Worm (Caenorhabditis elegans) whole organism, early embryonic: ENCODE results near the gene snb-6.

ENCODE experiments used
- B0310.2 ChIP-seq: sonication (generic microtip); optimal IDR thresholded peaks from 2 replicates; lab custom pipeline; 2016; ENCODE audit warnings: mild to moderate bottlenecking, missing genetic modification characterization, missing compliant biosample characterization
- F13C5.2 ChIP-seq: sonication (generic microtip); optimal IDR thresholded peaks from 2 replicates; lab custom pipeline; 2017; ENCODE audit warnings: mild to moderate bottlenecking, missing genetic modification characterization, inconsistent platforms, missing compliant biosample characterization
- aly-1 ChIP-seq: sonication (generic microtip); optimal IDR thresholded peaks from 2 replicates; lab custom pipeline; 2016; ENCODE audit warnings: missing genetic modification characterization, missing compliant biosample characterization
- ama-1 ChIP-seq: fragments of 150-350 bp; optimal IDR thresholded peaks from 2 replicates; lab custom pipeline; 2014
- ceh-13 ChIP-seq: fragments of 200-800 bp; sonication (Bioruptor generic); optimal IDR thresholded peaks from 2 replicates; lab custom pipeline; 2018; ENCODE audit warnings: mild to moderate bottlenecking, missing genetic modification characterization, missing compliant biosample characterization
- ceh-36 ChIP-seq: sonication (generic microtip); optimal IDR thresholded peaks from 2 replicates; lab custom pipeline; 2016; ENCODE audit warnings: missing genetic modification characterization, inconsistent platforms, missing compliant biosample characterization
- ets-7 ChIP-seq: sonication (generic microtip); optimal IDR thresholded peaks from 2 replicates; lab custom pipeline; 2016; ENCODE audit warnings: missing genotype, missing genetic modification characterization, missing compliant biosample characterization
- flt-1 ChIP-seq: fragments of 200-800 bp; sonication (Bioruptor generic); IDR thresholded peaks from 2 replicates; pipeline ENCODE4 v1.3.6; 2022; ENCODE audit warnings: missing genetic modification characterization, missing compliant biosample characterization
- hmbx-1 ChIP-seq: sonication (generic microtip); optimal IDR thresholded peaks from 2 replicates; lab custom pipeline; 2016; ENCODE audit warnings: mild to moderate bottlenecking, missing genetic modification characterization, missing compliant biosample characterization
- hmg-4 ChIP-seq: fragments of 200-800 bp; sonication (Bioruptor generic); optimal IDR thresholded peaks from 2 replicates; lab custom pipeline; 2018; ENCODE audit warnings: mild to moderate bottlenecking, missing genetic modification characterization, missing compliant biosample characterization
- hnd-1 ChIP-seq: sonication (generic microtip); optimal IDR thresholded peaks from 2 replicates; lab custom pipeline; 2016; ENCODE audit warnings: missing genetic modification characterization, missing compliant biosample characterization
- pes-1 ChIP-seq: fragments of 200-800 bp; sonication (Bioruptor generic); IDR thresholded peaks from 2 replicates; pipeline ENCODE4 v1.3.6; 2022; ENCODE audit warnings: missing genetic modification reagents, missing genetic modification characterization, missing compliant biosample characterization
- scrt-1 ChIP-seq: fragments of 200-800 bp; sonication (Bioruptor generic); IDR thresholded peaks from 2 replicates; pipeline ENCODE4 v1.3.6; 2022; ENCODE audit warnings: missing genetic modification characterization, missing compliant biosample characterization
- sea-1 ChIP-seq: fragments of 200-800 bp; sonication (Bioruptor generic); conservative IDR thresholded peaks from 2 replicates; pipeline ENCODE4 v1.3.6; 2022; ENCODE audit warnings: missing genetic modification characterization, missing compliant biosample characterization
- tbx-11 ChIP-seq: fragments of 200-800 bp; sonication (Bioruptor generic); IDR thresholded peaks from 2 replicates; pipeline ENCODE4 v1.3.6; 2022; ENCODE audit warnings: missing genetic modification characterization, missing compliant biosample characterization
- tbx-37 ChIP-seq: fragments of 200-800 bp; sonication (Bioruptor generic); conservative IDR thresholded peaks from 2 replicates; pipeline ENCODE4 v1.3.6; 2022; ENCODE audit warnings: missing genetic modification reagents, missing genetic modification characterization, missing compliant biosample characterization
- tra-4 ChIP-seq: sonication (generic microtip); optimal IDR thresholded peaks from 2 replicates; lab custom pipeline; 2017; ENCODE audit warnings: missing genetic modification characterization, missing compliant biosample characterization

snb-6 gene

DNA sequence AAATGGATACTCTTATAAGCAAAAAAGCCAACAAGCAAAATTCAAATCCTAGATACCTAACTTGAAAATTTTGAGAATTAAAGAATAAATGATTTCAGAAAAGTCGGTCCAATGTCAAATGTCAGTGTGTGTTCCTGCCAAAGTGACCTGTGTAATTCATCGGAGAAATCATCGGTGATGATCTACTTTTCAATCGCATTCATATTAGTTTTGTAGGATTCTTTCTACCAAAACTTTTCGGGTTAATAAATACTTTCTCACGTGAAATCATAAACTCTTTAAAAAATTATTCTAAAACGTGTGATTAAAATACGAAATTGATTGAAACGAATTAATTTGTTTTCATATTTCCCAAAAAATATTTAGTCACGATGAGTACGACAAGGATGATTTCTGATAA, 20.5 kb downstream of the snb-6 start, which contains the start of gene F46C5.7:
TSS of gene F46C5.7 (plus strand) at position 301 of the 400 bp plus-strand sequence.
- TF ChIP-seq sea-1 (GFP tag; lab: Robert Waterston, UW): no peak
- TF ChIP-seq scrt-1 (GFP tag; lab: Robert Waterston, UW): no peak
- no peak for TF ChIP-seq ets-7
- no peak for TF ChIP-seq aly-1
- no peak for TF ChIP-seq tra-4 (tag; lab: Kevin White, UChicago)
- TF ChIP-seq F13C5.2: no peak
- TF ChIP-seq ceh-13 (GFP tag; lab: Kevin White, UChicago): no peak
- no peak for TF ChIP-seq pes-1 (GFP tag; lab: Robert Waterston, UW)
- no peak for TF ChIP-seq ceh-36
- TF ChIP-seq hmbx-1 (tag; lab: Kevin White, UChicago): no peak
- no peak for TF ChIP-seq hnd-1 (tag; lab: Kevin White, UChicago)

DNA sequence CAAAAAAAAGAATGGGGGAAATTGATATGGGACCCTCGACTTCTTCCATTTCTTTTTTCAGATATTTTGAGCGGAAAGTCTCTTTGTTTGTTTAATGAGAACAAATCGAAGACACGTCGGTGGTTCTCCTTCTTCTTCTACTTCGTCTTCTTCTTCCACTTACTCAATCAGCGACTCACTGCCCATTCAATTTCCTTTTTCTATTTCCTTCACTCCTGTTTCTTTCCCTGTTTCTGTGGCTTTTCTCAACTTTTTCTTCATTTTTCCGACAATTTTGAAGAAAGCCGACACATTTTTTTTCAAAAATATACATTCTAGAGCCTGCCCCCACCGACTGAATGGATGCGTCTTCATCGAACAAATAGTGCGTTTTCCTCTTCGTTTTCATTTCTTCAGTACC, 23.6 kb downstream of the snb-6 start, which contains the start of gene F46C5.4:
TSS of gene F46C5.4 (plus strand) at position 222 of the 400 bp plus-strand sequence.
- TF ChIP-seq tbx-37: no peak
- TF ChIP-seq hmbx-1 (tag; lab: Kevin White, UChicago): no peak
- no peak for TF ChIP-seq hnd-1 (tag; lab: Kevin White, UChicago)
- TF ChIP-seq pes-1 (GFP tag; lab: Robert Waterston, UW): no peak
- no peak for TF ChIP-seq ets-7
- TF ChIP-seq scrt-1 (GFP tag; lab: Robert Waterston, UW): no peak
- TF ChIP-seq F13C5.2: no peak

DNA sequence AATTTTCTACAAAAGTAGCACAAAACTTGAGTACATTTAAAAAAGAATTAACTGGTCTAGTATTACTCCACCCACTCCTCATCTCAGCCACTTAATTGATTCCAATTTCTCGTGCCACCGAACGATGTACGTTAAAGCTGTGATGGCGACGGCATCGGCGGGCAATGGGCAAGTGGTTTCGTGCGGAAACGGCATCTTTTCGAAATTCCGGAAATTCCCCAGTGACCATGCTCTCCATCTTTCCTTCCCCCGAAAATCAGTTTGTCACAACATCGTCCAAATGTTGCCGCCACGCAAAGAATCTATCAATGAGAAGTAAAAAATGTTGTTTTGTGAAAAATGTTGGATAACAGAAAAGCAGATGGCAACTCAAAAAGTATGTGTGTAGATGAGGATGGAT, 26.6 kb downstream of the snb-6 start:
- TF ChIP-seq pes-1 (GFP tag; lab: Robert Waterston, UW) (no peak), ama-1 (lab: Kevin White, UChicago) (no peak), sea-1 (GFP tag; lab: Robert Waterston, UW) (no peak), B0310.2 (no peak), F13C5.2 (no peak), scrt-1 (GFP tag; lab: Robert Waterston, UW) (no peak), ets-7 (no peak), ceh-36 (no peak), aly-1 (no peak), hmg-4 (no peak)

DNA sequence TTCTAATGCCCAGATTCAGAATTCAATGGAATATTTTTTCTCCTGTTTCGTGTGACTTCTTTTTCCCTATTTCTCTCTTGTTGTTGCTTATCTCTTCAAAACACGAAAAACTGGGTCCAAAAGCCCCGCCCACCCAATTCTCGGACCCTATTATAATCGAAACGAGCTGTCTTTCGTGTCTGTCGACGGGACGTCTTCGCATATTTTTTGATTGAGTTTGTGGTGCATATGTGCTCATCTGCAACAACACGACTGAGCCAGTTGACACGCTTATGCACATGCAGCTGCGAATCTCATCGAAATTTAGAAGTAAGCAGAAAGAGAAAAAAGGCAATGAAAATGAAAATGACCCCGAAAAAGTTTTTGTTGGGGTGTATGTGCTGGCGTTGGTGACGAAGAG, 28.6 kb downstream of the snb-6 start:
- TF ChIP-seq tbx-11 (GFP tag; lab: Robert Waterston, UW) (no peak), pes-1 (GFP tag; lab: Robert Waterston, UW) (no peak), tbx-37 (no peak), F13C5.2 (no peak), hmbx-1 (tag; lab: Kevin White, UChicago) (no peak), ets-7 (no peak), B0310.2 (no peak), flt-1 (GFP tag; lab: Robert Waterston, UW) (no peak), ceh-13 (GFP tag; lab: Kevin White, UChicago) (no peak), ceh-36 (no peak), hnd-1 (tag; lab: Kevin White, UChicago) (no peak), sea-1 (GFP tag; lab: Robert Waterston, UW) (no peak), aly-1 (no peak)

DNA sequence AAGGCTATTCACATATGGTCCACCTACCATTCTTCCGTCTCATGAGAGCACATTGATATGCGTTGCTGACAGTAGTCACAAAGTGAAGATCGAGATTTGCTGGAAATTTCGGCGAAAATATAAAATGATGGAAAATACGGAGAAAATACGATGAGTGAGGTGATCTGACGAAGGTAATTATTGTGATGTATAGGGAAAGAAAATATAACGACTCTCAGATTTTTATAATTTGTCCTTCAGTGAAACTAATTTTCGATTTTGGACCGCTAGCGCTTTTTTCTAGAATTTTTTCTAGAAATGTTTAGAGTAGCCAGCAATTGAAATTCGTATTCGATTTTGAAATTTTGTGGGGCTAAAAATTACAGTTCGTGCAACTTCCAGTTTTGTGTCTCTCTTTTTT, 30.3 kb downstream of the snb-6 start, which contains the start of gene F46C5.2:
TSS of gene F46C5.2 (minus strand) at position 101 of the 400 bp plus-strand sequence.
- no peak for TF ChIP-seq sea-1 (GFP tag; lab: Robert Waterston, UW)
- TF ChIP-seq ceh-13 (GFP tag; lab: Kevin White, UChicago): no peak
- no peak for TF ChIP-seq hnd-1 (tag; lab: Kevin White, UChicago)
- TF ChIP-seq tra-4 (tag; lab: Kevin White, UChicago): no peak
- TF ChIP-seq tbx-37: no peak
- TF ChIP-seq flt-1 (GFP tag; lab: Robert Waterston, UW): no peak
- TF ChIP-seq pes-1 (GFP tag; lab: Robert Waterston, UW): no peak
- no peak for TF ChIP-seq ets-7
- no peak for TF ChIP-seq B0310.2
- no peak for TF ChIP-seq ceh-36
- no peak for TF ChIP-seq F13C5.2
- TF ChIP-seq ama-1 (lab: Kevin White, UChicago): no peak
- TF ChIP-seq hmbx-1 (tag; lab: Kevin White, UChicago): no peak
- TF ChIP-seq tbx-11 (GFP tag; lab: Robert Waterston, UW): no peak
- no peak for TF ChIP-seq hmg-4
- TF ChIP-seq aly-1: no peak
- no peak for TF ChIP-seq scrt-1 (GFP tag; lab: Robert Waterston, UW)

DNA sequence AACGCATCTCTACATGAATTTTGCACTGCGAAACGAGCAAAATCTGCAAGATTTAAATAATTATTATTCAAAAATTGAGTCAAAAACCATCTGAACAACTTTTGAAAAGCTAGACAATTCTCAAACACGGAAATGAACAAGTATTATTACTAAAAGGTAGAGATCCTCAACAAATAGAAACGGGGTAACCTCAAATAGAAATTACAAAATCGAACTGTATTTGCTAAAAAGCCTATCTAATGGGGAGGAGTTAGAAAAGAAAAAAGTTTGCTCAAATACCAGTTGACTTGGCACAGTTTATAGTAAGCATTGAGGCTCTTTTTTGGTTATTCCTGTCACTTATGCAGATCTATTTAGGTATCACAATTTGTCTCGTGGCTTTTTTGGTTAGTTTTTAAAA, 33.7 kb downstream of the snb-6 start, which contains the start of gene nas-25:
TSS of gene nas-25 (plus strand) at position 301 of the 400 bp plus-strand sequence.
- no peak for TF ChIP-seq tbx-11 (GFP tag; lab: Robert Waterston, UW)
- no peak for TF ChIP-seq pes-1 (GFP tag; lab: Robert Waterston, UW)
- TF ChIP-seq ama-1 (lab: Kevin White, UChicago): no peak
- TF ChIP-seq tra-4 (tag; lab: Kevin White, UChicago): no peak
- TF ChIP-seq ceh-36: no peak
- TF ChIP-seq ets-7: no peak
- TF ChIP-seq hmbx-1 (tag; lab: Kevin White, UChicago): no peak
- no peak for TF ChIP-seq ceh-13 (GFP tag; lab: Kevin White, UChicago)
- TF ChIP-seq sea-1 (GFP tag; lab: Robert Waterston, UW): no peak
- TF ChIP-seq tbx-37: no peak
- TF ChIP-seq flt-1 (GFP tag; lab: Robert Waterston, UW): no peak
- no peak for TF ChIP-seq aly-1
- no peak for TF ChIP-seq scrt-1 (GFP tag; lab: Robert Waterston, UW)
- TF ChIP-seq B0310.2: no peak
- TF ChIP-seq F13C5.2: no peak
- no peak for TF ChIP-seq hnd-1 (tag; lab: Kevin White, UChicago)
- TF ChIP-seq hmg-4: no peak

DNA sequence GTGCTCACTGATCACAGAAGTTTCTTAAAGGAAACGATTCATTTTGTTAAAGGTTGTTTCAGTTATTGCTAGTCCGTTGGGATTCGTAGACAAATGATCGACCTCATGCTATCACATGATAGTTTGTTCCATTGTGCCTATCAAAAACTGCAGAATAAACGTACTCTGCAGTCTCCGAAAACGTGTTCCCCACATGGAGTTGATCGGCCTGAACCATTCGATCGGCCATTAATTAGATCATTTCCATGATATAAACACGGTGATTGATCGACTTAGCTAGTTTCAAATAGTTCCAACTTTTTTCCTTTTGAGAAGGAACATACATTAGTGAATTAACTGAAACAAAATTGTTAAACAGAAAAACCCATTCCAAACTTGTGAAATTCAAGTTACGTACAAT, 36.8 kb downstream of the snb-6 start:
- TF ChIP-seq ets-7 (no peak), ceh-13 (GFP tag; lab: Kevin White, UChicago) (no peak), aly-1 (no peak), ama-1 (lab: Kevin White, UChicago) (no peak), flt-1 (GFP tag; lab: Robert Waterston, UW) (no peak), tbx-11 (GFP tag; lab: Robert Waterston, UW) (no peak), F13C5.2 (no peak), B0310.2 (no peak)

DNA sequence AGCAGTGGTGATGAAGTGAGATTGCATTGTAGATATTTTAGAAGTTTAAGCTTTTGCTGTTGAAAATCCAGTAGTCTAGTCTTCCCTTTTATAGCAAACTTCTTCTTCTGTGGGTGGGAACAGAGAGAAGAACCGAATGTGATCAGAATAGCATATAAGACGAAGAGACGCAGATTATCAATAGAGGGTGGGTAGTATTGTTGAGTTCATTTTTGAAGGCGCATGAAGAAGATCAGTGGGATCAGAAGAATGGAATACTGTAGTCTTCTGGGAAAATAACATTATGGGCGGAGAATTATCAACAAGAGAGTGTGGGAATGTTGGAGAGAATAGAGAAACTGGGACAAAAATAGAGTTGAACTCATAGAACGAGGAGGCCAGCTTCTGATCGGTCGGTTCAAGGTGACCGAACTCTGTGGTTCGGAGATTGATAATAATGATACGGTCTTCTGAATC, 38.3 kb downstream of the snb-6 start, which contains the start of gene F46C5.1:
TSS of gene F46C5.1 (minus strand) at position 51 of the 456 bp plus-strand sequence.
- no peak for TF ChIP-seq tbx-11 (GFP tag; lab: Robert Waterston, UW)
- no peak for TF ChIP-seq F13C5.2
- no peak for TF ChIP-seq scrt-1 (GFP tag; lab: Robert Waterston, UW)
- no peak for TF ChIP-seq ceh-36
- no peak for TF ChIP-seq hmbx-1 (tag; lab: Kevin White, UChicago)
- no peak for TF ChIP-seq tra-4 (tag; lab: Kevin White, UChicago)
- no peak for TF ChIP-seq hnd-1 (tag; lab: Kevin White, UChicago)
- TF ChIP-seq pes-1 (GFP tag; lab: Robert Waterston, UW): no peak
- TF ChIP-seq hmg-4: no peak
- TF ChIP-seq ama-1 (lab: Kevin White, UChicago): no peak
- TF ChIP-seq sea-1 (GFP tag; lab: Robert Waterston, UW): no peak
- TF ChIP-seq flt-1 (GFP tag; lab: Robert Waterston, UW): no peak
- no peak for TF ChIP-seq aly-1
